Worm (Caenorhabditis elegans) whole organism, early embryonic: ENCODE measurements around the gene col-187.

Experiments
- B0310.2 ChIP-seq: sonication (generic microtip); optimal IDR thresholded peaks from 2 replicates; lab custom pipeline; 2016; ENCODE audit warnings: mild to moderate bottlenecking, missing genetic modification characterization, missing compliant biosample characterization
- F13C5.2 ChIP-seq: sonication (generic microtip); optimal IDR thresholded peaks from 2 replicates; lab custom pipeline; 2017; ENCODE audit warnings: mild to moderate bottlenecking, missing genetic modification characterization, inconsistent platforms, missing compliant biosample characterization
- ama-1 ChIP-seq: fragments of 150-350 bp; optimal IDR thresholded peaks from 2 replicates; lab custom pipeline; 2014
- flt-1 ChIP-seq: fragments of 200-800 bp; sonication (Bioruptor generic); IDR thresholded peaks from 2 replicates; pipeline ENCODE4 v1.3.6; 2022; ENCODE audit warnings: missing genetic modification characterization, missing compliant biosample characterization
- hmbx-1 ChIP-seq: sonication (generic microtip); optimal IDR thresholded peaks from 2 replicates; lab custom pipeline; 2016; ENCODE audit warnings: mild to moderate bottlenecking, missing genetic modification characterization, missing compliant biosample characterization
- pes-1 ChIP-seq: fragments of 200-800 bp; sonication (Bioruptor generic); IDR thresholded peaks from 2 replicates; pipeline ENCODE4 v1.3.6; 2022; ENCODE audit warnings: missing genetic modification reagents, missing genetic modification characterization, missing compliant biosample characterization
- scrt-1 ChIP-seq: fragments of 200-800 bp; sonication (Bioruptor generic); IDR thresholded peaks from 2 replicates; pipeline ENCODE4 v1.3.6; 2022; ENCODE audit warnings: missing genetic modification characterization, missing compliant biosample characterization
- sea-1 ChIP-seq: fragments of 200-800 bp; sonication (Bioruptor generic); conservative IDR thresholded peaks from 2 replicates; pipeline ENCODE4 v1.3.6; 2022; ENCODE audit warnings: missing genetic modification characterization, missing compliant biosample characterization

DNA sequence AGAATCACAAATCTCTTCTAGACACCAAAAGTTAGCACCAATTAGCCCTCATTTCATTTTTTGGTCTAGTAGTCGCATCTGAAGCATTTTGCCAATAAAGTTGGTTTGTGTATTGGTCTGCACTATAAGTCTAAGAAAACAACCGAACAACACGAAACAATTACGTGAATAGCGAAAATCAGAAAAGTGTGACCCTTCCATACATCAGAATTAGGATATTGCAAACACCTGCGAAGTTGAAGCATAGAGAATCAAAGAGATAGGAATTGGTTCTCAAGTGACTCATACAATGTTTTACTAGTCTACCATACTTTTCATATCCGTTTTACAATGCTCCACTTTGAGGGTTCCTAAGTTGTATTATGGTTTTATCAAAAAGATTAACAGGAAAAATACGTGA, 44.5 kb downstream of the col-187 start:
- TF ChIP-seq hmbx-1 (tag; lab: Kevin White, UChicago) = no peak
- TF ChIP-seq ama-1 (lab: Kevin White, UChicago) = no peak
- no peak for TF ChIP-seq scrt-1 (GFP tag; lab: Robert Waterston, UW)
- no peak for TF ChIP-seq flt-1 (GFP tag; lab: Robert Waterston, UW)
- no peak for TF ChIP-seq F13C5.2 (tag; lab: Kevin White, UChicago)
- no peak for TF ChIP-seq pes-1 (GFP tag; lab: Robert Waterston, UW)
- TF ChIP-seq sea-1 (GFP tag; lab: Robert Waterston, UW) = no peak
- no peak for TF ChIP-seq B0310.2
